Fruit fly (Drosophila melanogaster) S2 (cell line): ENCODE results near the gene SP555.

Source experiments
- CG8478 ChIP-seq: fragments of >200 bp; optimal IDR thresholded peaks from 2 replicates; lab custom pipeline; 2018
- CTCF ChIP-seq, 2 experiments: fragments of >200 bp; optimal IDR thresholded peaks; 2 replicates each; lab custom pipeline; 2018

DNA sequence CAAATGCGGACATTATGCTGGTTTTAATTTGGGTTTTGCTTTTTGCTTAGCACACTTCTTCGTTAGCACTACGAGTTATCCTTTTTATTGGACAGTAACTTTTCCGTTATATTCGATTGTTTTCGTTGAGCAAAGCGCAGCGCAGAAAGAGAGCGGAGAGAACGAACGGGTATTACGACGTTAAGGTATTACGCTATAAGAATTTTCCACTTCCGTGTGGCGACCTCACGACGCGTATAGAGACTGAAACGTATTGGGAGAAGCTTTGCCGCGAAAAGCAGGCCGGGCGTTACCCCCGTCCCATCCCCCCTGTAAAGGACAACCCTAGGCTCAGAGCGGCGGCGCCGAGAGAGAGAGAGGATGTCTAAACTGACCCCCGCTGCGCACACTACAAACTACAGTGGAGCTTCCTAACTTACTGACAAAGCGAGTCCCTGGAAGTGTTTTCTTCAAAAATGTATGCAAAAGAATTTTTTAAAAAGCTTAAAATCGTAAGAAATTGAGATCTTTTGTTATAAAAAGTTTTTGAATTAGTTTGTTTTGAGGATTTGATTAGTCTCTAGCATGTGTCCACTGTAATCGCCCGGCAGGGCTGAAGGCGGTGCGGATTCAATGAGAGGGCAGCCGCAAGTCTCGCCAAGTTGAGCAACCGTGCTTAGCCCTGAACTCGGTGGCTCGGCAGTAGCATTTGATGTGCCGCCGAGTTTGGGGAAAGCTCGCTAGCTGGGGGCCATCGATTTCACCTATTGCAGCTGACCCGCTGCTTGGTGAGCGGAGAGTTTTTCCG, 32.6 kb upstream of the SP555 start:
- TF ChIP-seq CG8478 (lab: Kevin White, UChicago) (no peak), CTCF (optimal IDR thresholded peaks at IDR 0.05; lab: Kevin White, UChicago) (no peak)
